Fruit fly (Drosophila melanogaster): Measurements from ENCODE around the gene Tgs1.

Gene Tgs1

DNA sequence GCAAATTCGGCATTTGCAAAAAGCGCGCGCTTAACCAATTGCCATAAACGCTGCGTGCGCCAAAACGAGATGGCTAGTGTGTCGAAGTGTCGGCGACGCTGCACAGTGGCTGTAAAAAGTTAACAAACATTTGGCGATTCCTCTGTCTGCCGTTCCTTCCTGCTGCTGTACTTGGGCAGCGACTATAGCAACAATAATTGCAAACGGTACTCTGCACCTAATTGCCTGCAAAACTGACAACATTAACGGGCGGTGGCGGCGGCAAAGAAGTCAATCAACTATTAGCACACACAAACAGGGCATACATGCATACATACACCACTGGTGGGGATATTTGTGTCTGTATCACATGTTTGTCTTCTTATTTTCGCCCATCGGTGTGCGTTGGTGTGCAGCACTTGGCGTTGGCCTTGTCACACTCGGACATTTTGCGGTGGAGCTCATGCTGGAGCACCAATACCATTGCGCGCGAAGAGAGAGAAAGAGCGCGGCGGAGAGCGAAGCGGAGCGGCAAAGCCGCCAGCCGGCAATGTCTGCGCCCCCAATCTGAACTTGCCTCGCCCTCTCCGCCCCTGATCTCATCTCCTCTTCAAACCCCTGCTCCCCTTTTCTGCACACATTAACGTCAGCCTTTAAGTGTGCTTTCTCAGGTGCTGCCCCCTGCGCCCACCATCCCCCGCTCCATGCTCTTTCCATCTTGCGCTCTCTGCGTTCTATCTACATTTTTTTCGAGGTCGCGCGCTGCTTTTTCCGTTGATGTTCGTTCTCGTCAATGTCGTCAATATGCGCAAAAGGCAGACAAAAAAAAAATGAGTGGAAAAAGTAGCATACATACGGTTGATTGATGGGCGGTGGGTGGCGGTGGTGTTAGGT, 10.9 kb upstream of the Tgs1 start (continued):
- TF ChIP-seq nerfin-2 (GFP tag; IDR thresholded peaks at IDR 0.05; ENCODE audit: partially characterized antibody) (no peak), CkIIα-i1 (GFP tag; IDR thresholded peaks at IDR 0.05) (no peak), CG12744 (GFP tag; optimal IDR thresholded peaks at IDR 0.05) (no peak), CG4707 (GFP tag; optimal IDR thresholded peaks at IDR 0.05) (no peak), CG9932 (GFP tag; IDR thresholded peaks at IDR 0.05) (peak; percentile 40; the same call in 1 of the 2 replicates), Drgx (GFP tag; IDR thresholded peaks at IDR 0.05) (no peak; the same call in 1 of the 2 replicates), CG11398 (GFP tag; optimal IDR thresholded peaks at IDR 0.05) (no peak), vvl (GFP tag; IDR thresholded peaks at IDR 0.05) (no peak), Xrp1 (GFP tag; IDR thresholded peaks at IDR 0.05) (peak; percentile 5; the same call in 1 of the 2 replicates), CG31224 (GFP tag; IDR thresholded peaks at IDR 0.05) (peak; percentile 91), lilli (GFP tag; optimal IDR thresholded peaks at IDR 0.05) (no peak), Bteb2 (GFP tag; optimal IDR thresholded peaks at IDR 0.05) (no peak), p53 (GFP tag; optimal IDR thresholded peaks at IDR 0.05) (no peak), CG15514 (GFP tag; optimal IDR thresholded peaks at IDR 0.05) (no peak), CG10274 (GFP tag; optimal IDR thresholded peaks at IDR 0.05) (no peak), CG2202 (tag; optimal IDR thresholded peaks at IDR 0.05) (no peak), CG3838 (GFP tag; optimal IDR thresholded peaks at IDR 0.05) (no peak), sqz (GFP tag; optimal IDR thresholded peaks at IDR 0.05) (peak; percentile 48), ftz-f1 (GFP tag; optimal IDR thresholded peaks at IDR 0.05) (peak; percentile 98), Hand (GFP tag; optimal IDR thresholded peaks at IDR 0.05) (peak; percentile 18), Meics (GFP tag; optimal IDR thresholded peaks at IDR 0.05) (no peak), nau (GFP tag; optimal IDR thresholded peaks at IDR 0.05) (peak; percentile 28), CG8281 (tag; optimal IDR thresholded peaks at IDR 0.05) (peak; percentile 88), kah (GFP tag; optimal IDR thresholded peaks at IDR 0.05) (no peak), H2.0 (GFP tag; IDR thresholded peaks at IDR 0.05) (no peak), CG9437 (GFP tag; optimal IDR thresholded peaks at IDR 0.05) (peak; percentile 22), CG4328 (GFP tag; optimal IDR thresholded peaks at IDR 0.05) (no peak), ind (GFP tag; optimal IDR thresholded peaks at IDR 0.05) (no peak), Side (GFP tag; optimal IDR thresholded peaks at IDR 0.05) (no peak), CG11504 (tag; optimal IDR thresholded peaks at IDR 0.05) (no peak), gcm2 (GFP tag; optimal IDR thresholded peaks at IDR 0.05) (no peak), CG11093 (GFP tag; IDR thresholded peaks at IDR 0.05) (no peak), bcd (GFP tag; optimal IDR thresholded peaks at IDR 0.05) (peak; percentile 4), toy (GFP tag; IDR thresholded peaks at IDR 0.05) (no peak), esg (GFP tag; conservative IDR thresholded peaks at IDR 0.05) (no peak), br (optimal IDR thresholded peaks at IDR 0.05) (no peak), tap (tag; optimal IDR thresholded peaks at IDR 0.05) (no peak), CG17359 (tag; optimal IDR thresholded peaks at IDR 0.05) (no peak), Lhr (GFP tag; optimal IDR thresholded peaks at IDR 0.05) (no peak), HLH4C (GFP tag; IDR thresholded peaks at IDR 0.05; ENCODE audit: partially characterized antibody) (no peak), ken (GFP tag; IDR thresholded peaks at IDR 0.05) (0 out of 3 replicates have a peak, but pooled peaks have one; percentile 25), CG17829 (tag; optimal IDR thresholded peaks at IDR 0.05) (no peak), CG6689 (GFP tag; IDR thresholded peaks at IDR 0.05) (no peak), slp2 (GFP tag; optimal IDR thresholded peaks at IDR 0.05) (no peak), CG13123 (GFP tag; optimal IDR thresholded peaks at IDR 0.05) (no peak), unc-4 (GFP tag; IDR thresholded peaks at IDR 0.05; ENCODE audit: partially characterized antibody) (peak; percentile 36), CG2120 (GFP tag; optimal IDR thresholded peaks at IDR 0.05) (peak; percentile 37), CG13894 (tag; optimal IDR thresholded peaks at IDR 0.05) (no peak), CG33213 (GFP tag; optimal IDR thresholded peaks at IDR 0.05) (no peak), CG4617 (GFP tag; optimal IDR thresholded peaks at IDR 0.05; ENCODE audit: borderline replicate concordance) (no peak)
